Fruit fly (Drosophila melanogaster) whole organism, adult: ENCODE results near the gene CG32855.

ENCODE experiments used
- CG11617 ChIP-seq: fragments of 200-800 bp; sonication (Bioruptor generic); optimal IDR thresholded peaks from 2 replicates; lab custom pipeline; 2017; ENCODE audit warnings: mild to moderate bottlenecking, missing biosample characterization, missing genetic modification reagents, missing genetic modification characterization
- CG1620 ChIP-seq: fragments of 200-800 bp; sonication (Bioruptor generic); optimal IDR thresholded peaks from 2 replicates; lab custom pipeline; 2016; ENCODE audit warnings: missing biosample characterization, missing genetic modification characterization
- CG33017 ChIP-seq: fragments of 200-800 bp; sonication (Bioruptor generic); optimal IDR thresholded peaks from 2 replicates; lab custom pipeline; 2018; ENCODE audit warnings: missing biosample characterization, mild to moderate bottlenecking, missing genetic modification characterization, moderate library complexity
- Crg-1 ChIP-seq: fragments of 200-800 bp; sonication (Bioruptor generic); optimal IDR thresholded peaks from 2 replicates; lab custom pipeline; 2016; ENCODE audit warnings: missing biosample characterization, missing genetic modification characterization
- Hr96 ChIP-seq: fragments of 200-800 bp; sonication (Bioruptor generic); optimal IDR thresholded peaks from 2 replicates; lab custom pipeline; 2016; ENCODE audit warnings: missing biosample characterization, missing genetic modification characterization
- bab1 ChIP-seq: fragments of 200-800 bp; sonication (Bioruptor generic); optimal IDR thresholded peaks from 3 replicates; lab custom pipeline; 2019; ENCODE audit warnings: missing biosample characterization, mild to moderate bottlenecking, missing genetic modification characterization, moderate library complexity
- cic ChIP-seq: fragments of 200-800 bp; sonication (Bioruptor generic); optimal IDR thresholded peaks from 2 replicates; lab custom pipeline; 2017; ENCODE audit warnings: missing biosample characterization, mild to moderate bottlenecking, missing genetic modification characterization, moderate library complexity
- cnc ChIP-seq, 2 experiments: fragments of >200 bp; optimal IDR thresholded peaks; 2 replicates each; lab custom pipeline; 2017
- kay ChIP-seq: fragments of 200-800 bp; sonication (Bioruptor generic); peaks from one replicate; lab custom pipeline; 2016; ENCODE audit warnings: missing biosample characterization, missing genetic modification characterization, borderline replicate concordance
- ovo ChIP-seq: fragments of 200-800 bp; sonication (Bioruptor generic); optimal IDR thresholded peaks from 2 replicates; lab custom pipeline; 2016; ENCODE audit warnings: missing biosample characterization, missing genetic modification characterization
- pad ChIP-seq: fragments of 200-800 bp; sonication (Bioruptor generic); optimal IDR thresholded peaks from 3 replicates; lab custom pipeline; 2017; ENCODE audit warnings: missing biosample characterization, missing genetic modification characterization, mild to moderate bottlenecking, moderate library complexity, missing genetic modification reagents
- tj ChIP-seq: fragments of 200-800 bp; sonication (Bioruptor generic); optimal IDR thresholded peaks from 3 replicates; lab custom pipeline; 2017; ENCODE audit warnings: missing biosample characterization, mild to moderate bottlenecking, missing genetic modification characterization, moderate library complexity

DNA sequence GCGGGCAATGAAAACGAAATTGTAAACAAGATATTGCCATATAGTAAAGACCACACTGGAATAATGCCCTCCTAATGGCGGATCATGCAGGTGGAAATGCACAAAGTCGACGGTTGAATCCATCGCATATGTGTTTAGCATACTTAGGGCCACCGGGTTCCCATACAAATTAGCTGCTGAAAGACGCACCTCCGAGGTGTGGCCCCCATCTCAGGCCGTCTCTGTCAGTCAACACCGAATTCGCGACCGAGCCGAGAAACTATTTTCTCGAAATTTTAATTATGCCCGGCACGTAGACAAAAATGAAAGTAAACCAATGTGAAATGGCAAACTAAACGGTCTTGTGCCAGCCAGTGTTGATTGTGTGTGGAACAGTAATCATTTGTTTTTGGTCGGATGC, 2.5 kb downstream of the CG32855 start:
- no peak for TF ChIP-seq ovo (GFP tag; lab: Kevin White, UChicago)
- TF ChIP-seq Crg-1 (GFP tag; lab: Kevin White, UChicago), result no peak
- no peak for TF ChIP-seq kay (GFP tag; lab: Kevin White, UChicago)
- TF ChIP-seq tj (GFP tag; lab: Kevin White, UChicago), result no peak
- no peak for TF ChIP-seq bab1 (GFP tag; lab: Kevin White, UChicago)
- no peak for TF ChIP-seq pad (GFP tag; lab: Kevin White, UChicago)
- TF ChIP-seq cic (GFP tag; lab: Kevin White, UChicago), result no peak
- no peak for TF ChIP-seq CG33017 (tag; lab: Kevin White, UChicago)
- TF ChIP-seq cnc (optimal IDR thresholded peaks at IDR 0.05; lab: Kevin White, UChicago), result no peak
- TF ChIP-seq CG11617 (GFP tag; lab: Kevin White, UChicago), result no peak
- no peak for TF ChIP-seq Hr96 (GFP tag; lab: Kevin White, UChicago)
- TF ChIP-seq CG1620 (GFP tag; lab: Kevin White, UChicago), result no peak
